Fruit fly (Drosophila melanogaster) S2 (cell line): ENCODE results near the gene Pif1B.

Experiments used
- CG8478 ChIP-seq: fragments of >200 bp; optimal IDR thresholded peaks from 2 replicates; lab custom pipeline; 2018
- CTCF ChIP-seq, 2 experiments: fragments of >200 bp; optimal IDR thresholded peaks; 2 replicates each; lab custom pipeline; 2018

dm6 chr3R:8748776-8749126, 52.2 kb downstream of the Pif1B start:
- TF ChIP-seq CTCF (optimal IDR thresholded peaks at IDR 0.05; lab: Kevin White, UChicago) (no peak), CG8478 (lab: Kevin White, UChicago) (no peak)
